Fruit fly (Drosophila melanogaster) whole organism, embryonic: ENCODE results near the gene Pph13.

Experiments
- Atf6 ChIP-seq: fragments of 200-800 bp; sonication (Bioruptor generic); IDR thresholded peaks from 2 replicates; pipeline ENCODE4 v1.3.6; 2022; ENCODE audit warnings: missing biosample characterization, missing genetic modification characterization
- BEAF-32 ChIP-seq: fragments of 200-800 bp; sonication (Bioruptor generic); optimal IDR thresholded peaks from 3 replicates; lab custom pipeline; 2017; ENCODE audit warnings: missing biosample characterization, missing genetic modification characterization, mild to moderate bottlenecking, moderate library complexity, missing genetic modification reagents
- BtbVII ChIP-seq: fragments of 200-800 bp; sonication (Bioruptor generic); optimal IDR thresholded peaks from 3 replicates; lab custom pipeline; 2017; ENCODE audit warnings: missing biosample characterization, mild to moderate bottlenecking, missing genetic modification characterization
- CG1024 ChIP-seq: fragments of 200-800 bp; sonication (Bioruptor generic); IDR thresholded peaks from 2 replicates; pipeline ENCODE4 v1.3.6; 2022; ENCODE audit warnings: missing biosample characterization, missing genetic modification characterization
- CG10959 ChIP-seq: fragments of 200-800 bp; sonication (Bioruptor generic); IDR thresholded peaks from 2 replicates; pipeline ENCODE4 v1.3.6; 2022; ENCODE audit warnings: missing biosample characterization, missing genetic modification characterization
- CG11696 ChIP-seq: fragments of 200-800 bp; sonication (Bioruptor generic); IDR thresholded peaks from 2 replicates; pipeline ENCODE4 v1.3.6; 2022; ENCODE audit warnings: missing biosample characterization, missing genetic modification characterization
- CG13424 ChIP-seq: fragments of 200-800 bp; sonication (Bioruptor generic); optimal IDR thresholded peaks from 2 replicates; lab custom pipeline; 2019; ENCODE audit warnings: missing biosample characterization, mild to moderate bottlenecking, missing genetic modification characterization, moderate library complexity
- CG17568 ChIP-seq: fragments of 200-800 bp; sonication (Bioruptor generic); optimal IDR thresholded peaks from 2 replicates; lab custom pipeline; 2018; ENCODE audit warnings: missing biosample characterization, mild to moderate bottlenecking, missing genetic modification characterization, moderate library complexity
- CG17612 ChIP-seq: fragments of 200-800 bp; sonication (Bioruptor generic); IDR thresholded peaks from 2 replicates; pipeline ENCODE4 v1.3.6; 2022; ENCODE audit warnings: missing biosample characterization, missing genetic modification characterization
- CG1792 ChIP-seq: fragments of 200-800 bp; sonication (Bioruptor generic); optimal IDR thresholded peaks from 2 replicates; lab custom pipeline; 2016; ENCODE audit warnings: missing biosample characterization, missing genetic modification characterization
- CG18764 ChIP-seq: fragments of 200-800 bp; sonication (Bioruptor generic); optimal IDR thresholded peaks from 3 replicates; lab custom pipeline; 2016; ENCODE audit warnings: missing biosample characterization, missing genetic modification characterization
- CG32772 ChIP-seq: fragments of 200-800 bp; sonication (Bioruptor generic); IDR thresholded peaks from 2 replicates; pipeline ENCODE4 v1.3.6; 2022; ENCODE audit warnings: missing biosample characterization, missing genetic modification characterization
- CG3281 ChIP-seq: fragments of 200-800 bp; sonication (Bioruptor generic); optimal IDR thresholded peaks from 3 replicates; lab custom pipeline; 2017; ENCODE audit warnings: missing biosample characterization, mild to moderate bottlenecking, missing genetic modification characterization
- CG34376 ChIP-seq: fragments of 200-800 bp; sonication (Bioruptor generic); optimal IDR thresholded peaks from 2 replicates; lab custom pipeline; 2018; ENCODE audit warnings: missing biosample characterization, mild to moderate bottlenecking, missing genetic modification characterization
- CG3726 ChIP-seq: fragments of 200-800 bp; sonication (Bioruptor generic); IDR thresholded peaks from 3 replicates; pipeline ENCODE4, ENCODE4 v1.3.6; 2022; ENCODE audit warnings: missing biosample characterization, missing genetic modification characterization
- CG4854 ChIP-seq: fragments of 200-800 bp; sonication (Bioruptor generic); optimal IDR thresholded peaks from 2 replicates; lab custom pipeline; 2016; ENCODE audit warnings: missing biosample characterization, missing genetic modification characterization, inconsistent platforms
- CG6272 ChIP-seq: fragments of 200-800 bp; sonication (Bioruptor generic); IDR thresholded peaks from 2 replicates; pipeline ENCODE4 v1.3.6; 2022; ENCODE audit warnings: missing biosample characterization, missing genetic modification characterization
- CG6654 ChIP-seq: fragments of 200-800 bp; sonication (Bioruptor generic); optimal IDR thresholded peaks from 2 replicates; lab custom pipeline; 2017; ENCODE audit warnings: missing biosample characterization, mild to moderate bottlenecking, missing genetic modification characterization
- CG6813 ChIP-seq: fragments of 200-800 bp; sonication (Bioruptor generic); optimal IDR thresholded peaks from 2 replicates; lab custom pipeline; 2017; ENCODE audit warnings: missing biosample characterization, missing genetic modification characterization, mild to moderate bottlenecking, moderate library complexity, missing genetic modification reagents
- CG7372 ChIP-seq: fragments of 200-800 bp; sonication (Bioruptor generic); IDR thresholded peaks from 2 replicates; pipeline ENCODE4 v1.3.6; 2022; ENCODE audit warnings: missing biosample characterization, missing genetic modification characterization
- CG8281 ChIP-seq: fragments of 200-800 bp; sonication (Bioruptor generic); optimal IDR thresholded peaks from 2 replicates; lab custom pipeline; 2018; ENCODE audit warnings: missing biosample characterization, mild to moderate bottlenecking, missing genetic modification characterization, moderate library complexity
- CG8290 ChIP-seq, 3 experiments: fragments of 200-800 bp; sonication (Bioruptor generic); optimal IDR thresholded peaks; 2 replicates each; lab custom pipeline; 2016 to 2019; ENCODE audit warnings: missing biosample characterization in 3 of 3, missing genetic modification characterization in 3 of 3, mild to moderate bottlenecking in 2 of 3, moderate library complexity in 1 of 3
- CG9215 ChIP-seq: fragments of 200-800 bp; sonication (Bioruptor generic); IDR thresholded peaks from 2 replicates; pipeline ENCODE4 v1.3.6; 2022; ENCODE audit warnings: missing biosample characterization, missing genetic modification characterization
- Camta ChIP-seq: fragments of 200-800 bp; sonication (Bioruptor generic); optimal IDR thresholded peaks from 2 replicates; lab custom pipeline; 2016; ENCODE audit warnings: missing biosample characterization, missing genetic modification characterization
- CrebB ChIP-seq: fragments of 200-800 bp; sonication (Bioruptor generic); optimal IDR thresholded peaks from 3 replicates; lab custom pipeline; 2018; ENCODE audit warnings: missing biosample characterization, mild to moderate bottlenecking, missing genetic modification characterization
- Dek ChIP-seq: fragments of 200-800 bp; sonication (Bioruptor generic); optimal IDR thresholded peaks from 3 replicates; lab custom pipeline; 2019; ENCODE audit warnings: missing biosample characterization, mild to moderate bottlenecking, missing genetic modification characterization, moderate library complexity
- ERR ChIP-seq: fragments of 200-800 bp; sonication (Bioruptor generic); optimal IDR thresholded peaks from 2 replicates; lab custom pipeline; 2016; ENCODE audit warnings: missing biosample characterization, missing genetic modification characterization
- Elba2 ChIP-seq: fragments of 200-800 bp; sonication (Bioruptor generic); optimal IDR thresholded peaks from 3 replicates; lab custom pipeline; 2016; ENCODE audit warnings: missing biosample characterization, missing genetic modification characterization
- Hr51 ChIP-seq, 2 experiments: fragments of 200-800 bp; sonication (Bioruptor generic); optimal IDR thresholded peaks; 2 replicates in 1 of 2; 3 replicates in 1 of 2; lab custom pipeline; 2016 to 2018; ENCODE audit warnings: missing biosample characterization in 2 of 2, missing genetic modification characterization in 2 of 2, mild to moderate bottlenecking in 1 of 2, moderate library complexity in 1 of 2
- Lim3 ChIP-seq: fragments of 200-800 bp; sonication (Bioruptor generic); IDR thresholded peaks from 2 replicates; pipeline ENCODE4 v1.3.6; 2022; ENCODE audit warnings: missing biosample characterization, missing genetic modification characterization
- Max ChIP-seq: fragments of 200-800 bp; sonication (Bioruptor generic); optimal IDR thresholded peaks from 2 replicates; lab custom pipeline; 2016; ENCODE audit warnings: missing biosample characterization, mild to moderate bottlenecking, missing genetic modification characterization
- Meics ChIP-seq: fragments of 200-800 bp; sonication (Bioruptor generic); optimal IDR thresholded peaks from 2 replicates; lab custom pipeline; 2017; ENCODE audit warnings: missing biosample characterization, mild to moderate bottlenecking, missing genetic modification characterization
- Scr ChIP-seq: fragments of 200-800 bp; sonication (Bioruptor generic); IDR thresholded peaks from 2 replicates; pipeline ENCODE4 v1.3.6; 2022; ENCODE audit warnings: missing biosample characterization, missing genetic modification characterization; ENCODE audit not compliant: partially characterized antibody
- Sox100B ChIP-seq: fragments of 200-800 bp; sonication (Bioruptor generic); optimal IDR thresholded peaks from 3 replicates; lab custom pipeline; 2018; ENCODE audit warnings: missing biosample characterization, mild to moderate bottlenecking, missing genetic modification characterization
- Xbp1 ChIP-seq: fragments of 200-800 bp; sonication (Bioruptor generic); optimal IDR thresholded peaks from 3 replicates; lab custom pipeline; 2016; ENCODE audit warnings: missing biosample characterization, mild to moderate bottlenecking, missing genetic modification characterization
- al ChIP-seq: fragments of 200-800 bp; sonication (Bioruptor generic); IDR thresholded peaks from 2 replicates; pipeline ENCODE4 v1.3.6; 2022; ENCODE audit warnings: missing biosample characterization, missing genetic modification characterization
- dmrt11E ChIP-seq: fragments of 200-800 bp; sonication (Bioruptor generic); optimal IDR thresholded peaks from 3 replicates; lab custom pipeline; 2018; ENCODE audit warnings: missing biosample characterization, mild to moderate bottlenecking, missing genetic modification characterization, moderate library complexity
- eve ChIP-seq, 2 experiments: fragments of >200 bp; optimal IDR thresholded peaks; 2 replicates each; lab custom pipeline; 2017; ENCODE audit warnings: missing biosample characterization in 2 of 2, missing genetic modification characterization in 2 of 2
- ewg ChIP-seq: fragments of 200-800 bp; sonication (Bioruptor generic); optimal IDR thresholded peaks from 3 replicates; lab custom pipeline; 2017; ENCODE audit warnings: mild to moderate bottlenecking, missing biosample characterization, missing genetic modification reagents, missing genetic modification characterization
- fu2 ChIP-seq: fragments of 200-800 bp; sonication (Bioruptor generic); optimal IDR thresholded peaks from 2 replicates; lab custom pipeline; 2016; ENCODE audit warnings: missing biosample characterization, missing genetic modification characterization
- maf-S ChIP-seq: fragments of 200-800 bp; sonication (Bioruptor generic); optimal IDR thresholded peaks from 2 replicates; lab custom pipeline; 2016; ENCODE audit warnings: missing biosample characterization, missing genetic modification characterization
- org-1 ChIP-seq: fragments of 200-800 bp; sonication (Bioruptor generic); optimal IDR thresholded peaks from 2 replicates; lab custom pipeline; 2017; ENCODE audit warnings: missing biosample characterization, missing genetic modification characterization
- row ChIP-seq: fragments of 200-800 bp; sonication (Bioruptor generic); IDR thresholded peaks from 3 replicates; pipeline ENCODE4 v1.3.6; 2022; ENCODE audit warnings: missing biosample characterization, missing genetic modification characterization
- sr ChIP-seq: fragments of 200-800 bp; sonication (Bioruptor generic); IDR thresholded peaks from 3 replicates; pipeline ENCODE4 v1.3.6; 2022; ENCODE audit warnings: missing biosample characterization, missing genetic modification characterization
- stc ChIP-seq: fragments of 200-800 bp; sonication (Bioruptor generic); IDR thresholded peaks from 2 replicates; pipeline ENCODE4 v1.3.6; 2022; ENCODE audit warnings: missing biosample characterization, missing genetic modification characterization
- tin ChIP-seq: fragments of 200-800 bp; sonication (Bioruptor generic); optimal IDR thresholded peaks from 3 replicates; lab custom pipeline; 2016; ENCODE audit warnings: missing biosample characterization, missing genetic modification characterization
- tio ChIP-seq: fragments of 200-800 bp; sonication (Bioruptor generic); optimal IDR thresholded peaks from 2 replicates; lab custom pipeline; 2017; ENCODE audit warnings: missing biosample characterization, missing genetic modification characterization, inconsistent platforms
- tll ChIP-seq, 2 experiments: fragments of 200-800 bp in 1 of 2; fragments of >200 bp in 1 of 2; sonication (Bioruptor generic) in 1 of 2; optimal IDR thresholded peaks; 2 replicates each; lab custom pipeline; 2017 to 2019; ENCODE audit warnings: missing biosample characterization in 2 of 2, missing genetic modification characterization in 2 of 2, mild to moderate bottlenecking in 1 of 2, moderate library complexity in 1 of 2
- ttk ChIP-seq: fragments of 200-800 bp; sonication (Bioruptor generic); IDR thresholded peaks from 2 replicates; pipeline ENCODE4 v2.1.2; 2022; ENCODE audit warnings: missing biosample characterization, missing genetic modification characterization
- vfl ChIP-seq: fragments of 200-800 bp; sonication (Bioruptor generic); optimal IDR thresholded peaks from 2 replicates; lab custom pipeline; 2016; ENCODE audit warnings: missing biosample characterization, missing genetic modification characterization
- wor ChIP-seq: fragments of 200-800 bp; sonication (Bioruptor generic); IDR thresholded peaks from 2 replicates; pipeline ENCODE4 v1.3.6; 2022; ENCODE audit warnings: missing biosample characterization, missing genetic modification characterization

Gene Pph13

DNA sequence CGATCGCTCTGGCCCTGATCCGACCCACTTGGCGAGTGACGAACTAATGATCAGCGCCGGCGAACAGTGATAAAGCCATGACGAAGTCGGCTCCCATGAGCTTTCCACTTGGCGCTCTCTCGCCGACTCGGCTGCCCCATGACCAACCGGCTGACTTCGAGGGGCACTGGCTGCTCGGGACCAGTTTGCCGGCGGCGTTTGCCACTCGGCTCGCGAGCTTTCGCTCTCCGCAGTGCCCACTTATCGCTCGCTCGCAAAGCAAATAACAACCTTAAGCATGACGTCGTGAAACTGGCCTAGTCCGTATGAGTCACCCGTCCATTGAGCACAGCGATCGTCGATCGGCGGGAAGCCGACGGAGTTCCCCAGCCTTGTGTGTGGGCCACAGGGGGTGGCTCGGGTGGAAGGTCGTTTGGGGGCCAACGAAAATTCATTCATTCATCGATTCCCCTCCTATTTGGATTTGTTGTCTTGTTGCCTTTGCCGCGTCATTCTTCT is 24.8 kb upstream of the Pph13 start, which contains the start of gene Ets21C (continued):
- TF ChIP-seq CG32772 (GFP tag; lab: Robert Waterston, UW) (no peak), org-1 (peak; percentile 16), Camta (no peak), tin (no peak), row (GFP tag; lab: Robert Waterston, UW) (0 out of 3 replicates have a peak, but pooled peaks have one; percentile 13), CG8281 (tag; lab: Kevin White, UChicago) (no peak), Meics (GFP tag; lab: Kevin White, UChicago) (peak; percentile 28), wor (no peak), eve (GFP tag; optimal IDR thresholded peaks at IDR 0.05; lab: Kevin White, UChicago) (no peak), CG6813 (GFP tag; lab: Kevin White, UChicago) (peak; percentile 12), tll (GFP tag; optimal IDR thresholded peaks at IDR 0.05; lab: Kevin White, UChicago) (no peak), CG11696 (no peak), CG1024 (GFP tag; lab: Robert Waterston, UW) (no peak), CG6654 (GFP tag; lab: Kevin White, UChicago) (no peak), ttk (GFP tag; lab: Robert Waterston, UW) (no peak), CG3726 (GFP tag; lab: Robert Waterston, UW) (no peak), Max (GFP tag; lab: Kevin White, UChicago) (no peak), CG3281 (GFP tag; lab: Kevin White, UChicago) (no peak), dmrt11E (tag; lab: Kevin White, UChicago) (no peak), CG17568 (GFP tag; lab: Kevin White, UChicago) (no peak), tio (GFP tag; lab: Kevin White, UChicago) (no peak), CrebB (peak; percentile 18), vfl (GFP tag; lab: Kevin White, UChicago) (no peak), CG4854 (no peak), CG7372 (no peak), CG6272 (GFP tag; lab: Robert Waterston, UW) (no peak), Dek (no peak), stc (GFP tag; lab: Robert Waterston, UW) (no peak), Sox100B (GFP tag; lab: Kevin White, UChicago) (no peak), ewg (GFP tag; lab: Kevin White, UChicago) (no peak), Lim3 (GFP tag; lab: Robert Waterston, UW) (no peak), Atf6 (GFP tag; lab: Robert Waterston, UW) (peak; percentile 65), CG10959 (no peak), al (GFP tag; lab: Robert Waterston, UW) (no peak), BtbVII (GFP tag; lab: Kevin White, UChicago) (peak; percentile 90), Hr51 (GFP tag; optimal IDR thresholded peaks at IDR 0.05; lab: Kevin White, UChicago) (no peak), BEAF-32 (GFP tag; lab: Kevin White, UChicago) (no peak), Xbp1 (no peak), Scr (GFP tag; lab: Robert Waterston, UW) (0 out of 2 replicates have a peak, but pooled peaks have one; percentile 22), sr (0 out of 3 replicates have a peak, but pooled peaks have one; percentile 4), CG9215 (GFP tag; lab: Robert Waterston, UW) (no peak), CG1792 (GFP tag; lab: Kevin White, UChicago) (no peak), CG18764 (no peak), Elba2 (GFP tag; lab: Kevin White, UChicago) (no peak), CG34376 (GFP tag; lab: Kevin White, UChicago) (peak; percentile 69), CG13424 (tag; lab: Kevin White, UChicago) (no peak), CG17612 (GFP tag; lab: Robert Waterston, UW) (no peak), ERR (GFP tag; lab: Kevin White, UChicago) (no peak), CG8290 (GFP tag; optimal IDR thresholded peaks at IDR 0.05; lab: Kevin White, UChicago) (no peak), CG8290 (tag; optimal IDR thresholded peaks at IDR 0.05; lab: Kevin White, UChicago) (peak in 1 of 2 experiments; percentile 58), maf-S (GFP tag; lab: Kevin White, UChicago) (no peak), fu2 (GFP tag; lab: Kevin White, UChicago) (no peak)
